Fruit fly (Drosophila melanogaster) whole organism: ENCODE measurements around the gene CG8673.

ENCODE experiments used
- CG8478 ChIP-seq: fragments of >200 bp; optimal IDR thresholded peaks from 2 replicates; lab custom pipeline; 2018; ENCODE audit warnings: inconsistent platforms
- Dll ChIP-seq: fragments of >200 bp; optimal IDR thresholded peaks from 2 replicates; lab custom pipeline; 2017
- EcR ChIP-seq, 2 experiments: fragments of >200 bp; optimal IDR thresholded peaks; 2 replicates each; lab custom pipeline; 2017; ENCODE audit warnings: missing biosample characterization in 2 of 2, missing genetic modification characterization in 2 of 2, missing genetic modification reagents in 2 of 2
- pan ChIP-seq: fragments of >200 bp; optimal IDR thresholded peaks from 2 replicates; lab custom pipeline; 2017
- psq ChIP-seq: fragments of >200 bp; optimal IDR thresholded peaks from 2 replicates; lab custom pipeline; 2017
- usp ChIP-seq: fragments of >200 bp; optimal IDR thresholded peaks from 2 replicates; lab custom pipeline; 2017; ENCODE audit warnings: missing biosample characterization, missing genetic modification characterization, mixed read lengths

Gene CG8673

dm6 chr2L:8088025-8088789 is 35.9 kb upstream of the CG8673 start:
- TF ChIP-seq usp (GFP tag; lab: Kevin White, UChicago) (no peak), Dll (lab: Kevin White, UChicago) (no peak), psq (lab: Kevin White, UChicago) (no peak), CG8478 (lab: Kevin White, UChicago) (no peak), pan (lab: Kevin White, UChicago) (no peak), EcR (GFP tag; optimal IDR thresholded peaks at IDR 0.05; lab: Kevin White, UChicago) (no peak)

dm6 chr2L:8091429-8091828 is 32.7 kb upstream of the CG8673 start:
- TF ChIP-seq Dll (lab: Kevin White, UChicago) (no peak), CG8478 (lab: Kevin White, UChicago) (no peak), usp (GFP tag; lab: Kevin White, UChicago) (no peak), EcR (GFP tag; optimal IDR thresholded peaks at IDR 0.05; lab: Kevin White, UChicago) (no peak), pan (lab: Kevin White, UChicago) (no peak), psq (lab: Kevin White, UChicago) (no peak)

dm6 chr2L:8091908-8092307 is 32.2 kb upstream of the CG8673 start:
- TF ChIP-seq psq (lab: Kevin White, UChicago) (no peak), Dll (lab: Kevin White, UChicago) (no peak)

- TF ChIP-seq EcR (GFP tag; optimal IDR thresholded peaks at IDR 0.05; lab: Kevin White, UChicago) (no peak), psq (lab: Kevin White, UChicago) (no peak), pan (lab: Kevin White, UChicago) (no peak), usp (GFP tag; lab: Kevin White, UChicago) (no peak), CG8478 (lab: Kevin White, UChicago) (no peak), Dll (lab: Kevin White, UChicago) (no peak)
Measured at dm6 chr2L:8093182-8093941, 30.8 kb upstream of the CG8673 start.

- TF ChIP-seq EcR (GFP tag; optimal IDR thresholded peaks at IDR 0.05; lab: Kevin White, UChicago) (no peak), psq (lab: Kevin White, UChicago) (no peak), Dll (lab: Kevin White, UChicago) (no peak), usp (GFP tag; lab: Kevin White, UChicago) (no peak), CG8478 (lab: Kevin White, UChicago) (no peak), pan (lab: Kevin White, UChicago) (no peak)
Measured at dm6 chr2L:8094058-8094825, 29.9 kb upstream of the CG8673 start.

- no peak for TF ChIP-seq EcR (GFP tag; optimal IDR thresholded peaks at IDR 0.05; lab: Kevin White, UChicago)
- TF ChIP-seq Dll (lab: Kevin White, UChicago), result no peak
- TF ChIP-seq CG8478 (lab: Kevin White, UChicago), result no peak
- no peak for TF ChIP-seq usp (GFP tag; lab: Kevin White, UChicago)
- no peak for TF ChIP-seq psq (lab: Kevin White, UChicago)
Measured at dm6 chr2L:8095176-8095575, 29.0 kb upstream of the CG8673 start.

DNA sequence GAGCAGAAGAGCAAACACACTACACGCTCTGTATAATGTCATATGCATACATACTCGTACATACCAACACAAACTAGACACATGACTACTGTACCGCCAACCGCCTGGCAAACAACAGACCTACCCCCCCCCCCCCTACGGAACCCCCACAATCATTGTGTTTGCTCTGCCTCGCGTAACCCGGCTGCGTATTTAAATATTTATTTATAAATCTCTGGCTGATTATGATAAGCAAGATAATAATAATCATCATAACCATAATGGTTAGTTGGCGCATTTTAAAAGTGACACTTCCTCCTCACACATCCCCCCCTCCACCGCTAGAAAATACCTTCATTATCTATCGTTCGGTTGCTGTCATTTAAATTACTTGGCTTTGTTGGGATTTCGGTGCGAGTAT is 26.7 kb upstream of the CG8673 start:
- TF ChIP-seq usp (GFP tag; lab: Kevin White, UChicago), result no peak
- no peak for TF ChIP-seq psq (lab: Kevin White, UChicago)
- no peak for TF ChIP-seq EcR (GFP tag; optimal IDR thresholded peaks at IDR 0.05; lab: Kevin White, UChicago)
- TF ChIP-seq Dll (lab: Kevin White, UChicago), result no peak
- TF ChIP-seq CG8478 (lab: Kevin White, UChicago), result no peak
- no peak for TF ChIP-seq pan (lab: Kevin White, UChicago)

DNA sequence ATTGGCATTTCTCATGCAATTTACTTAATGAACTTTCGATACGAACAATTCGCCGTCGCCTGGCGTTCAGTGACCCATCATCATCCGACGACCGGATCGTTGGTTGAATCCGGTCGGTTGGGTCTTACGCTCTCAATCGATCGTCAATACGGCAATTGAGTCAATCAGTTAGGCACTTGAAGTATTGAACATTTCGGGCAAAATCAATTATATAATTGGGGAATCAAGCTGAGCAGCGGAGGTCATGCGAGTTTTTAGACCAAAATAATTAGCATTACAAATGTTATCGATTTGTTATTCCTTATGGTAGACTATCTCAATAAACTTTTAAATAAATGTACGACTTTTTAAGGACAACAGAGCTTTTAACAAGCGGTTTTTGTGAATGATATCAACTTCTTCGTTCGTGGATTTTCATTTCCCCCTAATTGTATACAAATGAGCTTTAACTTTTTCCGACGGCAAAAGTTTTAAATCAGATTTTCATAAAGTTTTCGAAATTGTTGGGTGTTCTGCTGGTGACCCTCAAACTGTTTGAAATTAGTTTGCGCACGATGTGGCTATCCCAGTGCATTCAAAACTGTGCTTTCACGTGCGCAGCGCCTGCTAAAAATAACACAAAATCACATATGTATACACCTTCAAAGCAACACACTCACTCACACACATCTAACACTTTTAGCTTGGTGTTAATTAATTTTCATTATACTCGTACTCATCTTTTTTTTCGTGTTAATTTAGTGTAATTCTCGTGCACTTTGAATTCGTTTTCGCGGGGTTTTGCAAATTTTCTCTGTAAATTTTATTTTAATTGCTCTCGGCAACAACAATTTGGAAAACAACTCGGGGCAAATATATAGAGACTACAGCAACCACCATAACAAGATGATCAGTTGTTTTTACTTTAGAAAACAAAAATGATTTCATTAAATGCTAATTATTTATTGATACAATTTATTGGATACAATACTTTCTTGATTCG is 25.9 kb upstream of the CG8673 start:
- TF ChIP-seq pan (lab: Kevin White, UChicago), result no peak
- TF ChIP-seq usp (GFP tag; lab: Kevin White, UChicago), result no peak
- no peak for TF ChIP-seq EcR (GFP tag; optimal IDR thresholded peaks at IDR 0.05; lab: Kevin White, UChicago)
- TF ChIP-seq Dll (lab: Kevin White, UChicago), result no peak
- no peak for TF ChIP-seq CG8478 (lab: Kevin White, UChicago)
- TF ChIP-seq psq (lab: Kevin White, UChicago), result no peak

dm6 chr2L:8099050-8099449 is 25.1 kb upstream of the CG8673 start:
- TF ChIP-seq EcR (GFP tag; optimal IDR thresholded peaks at IDR 0.05; lab: Kevin White, UChicago) (no peak), psq (lab: Kevin White, UChicago) (no peak), usp (GFP tag; lab: Kevin White, UChicago) (no peak), pan (lab: Kevin White, UChicago) (no peak), CG8478 (lab: Kevin White, UChicago) (no peak), Dll (lab: Kevin White, UChicago) (no peak)
